Fruit fly (Drosophila melanogaster) whole organism: ENCODE results near the gene mus301.

Experiments
- CG8478 ChIP-seq: fragments of >200 bp; optimal IDR thresholded peaks from 2 replicates; lab custom pipeline; 2018; ENCODE audit warnings: inconsistent platforms
- Dll ChIP-seq: fragments of >200 bp; optimal IDR thresholded peaks from 2 replicates; lab custom pipeline; 2017
- EcR ChIP-seq, 2 experiments: fragments of >200 bp; optimal IDR thresholded peaks; 2 replicates each; lab custom pipeline; 2017; ENCODE audit warnings: missing biosample characterization in 2 of 2, missing genetic modification characterization in 2 of 2, missing genetic modification reagents in 2 of 2
- pan ChIP-seq: fragments of >200 bp; optimal IDR thresholded peaks from 2 replicates; lab custom pipeline; 2017
- psq ChIP-seq: fragments of >200 bp; optimal IDR thresholded peaks from 2 replicates; lab custom pipeline; 2017
- usp ChIP-seq: fragments of >200 bp; optimal IDR thresholded peaks from 2 replicates; lab custom pipeline; 2017; ENCODE audit warnings: missing biosample characterization, missing genetic modification characterization, mixed read lengths

- no peak for TF ChIP-seq pan (lab: Kevin White, UChicago)
- TF ChIP-seq psq, result no peak
- no peak for TF ChIP-seq Dll (lab: Kevin White, UChicago)
- no peak for TF ChIP-seq usp (GFP tag; lab: Kevin White, UChicago)
- no peak for TF ChIP-seq EcR (GFP tag; optimal IDR thresholded peaks at IDR 0.05; lab: Kevin White, UChicago)
- no peak for TF ChIP-seq CG8478 (lab: Kevin White, UChicago)
Observed at dm6 chr3L:8157079-8157478, 19.5 kb downstream of the mus301 start.
